Worm (Caenorhabditis elegans) whole organism, L4 larva: ENCODE data around the gene str-6.

Source experiments
- attf-4 ChIP-seq: sonication (generic microtip); optimal IDR thresholded peaks from 3 replicates; lab custom pipeline; 2017; ENCODE audit warnings: missing biosample characterization, missing genetic modification characterization
- ctbp-1 ChIP-seq: fragments of 200-800 bp; sonication (Bioruptor generic); IDR thresholded peaks from 2 replicates; pipeline ENCODE4 v1.3.6; 2022; ENCODE audit warnings: missing genetic modification reagents, missing genetic modification characterization, missing compliant biosample characterization
- hmg-1.1 ChIP-seq: fragments of 200-800 bp; sonication (Bioruptor generic); IDR thresholded peaks from 2 replicates; pipeline ENCODE4 v1.3.6; 2022; ENCODE audit warnings: missing genetic modification reagents, missing genetic modification characterization, missing compliant biosample characterization
- lin-39 ChIP-seq: fragments of 150-350 bp; optimal IDR thresholded peaks from 2 replicates; lab custom pipeline; 2014; ENCODE audit warnings: missing biosample characterization, missing genetic modification reagents, missing genetic modification characterization
- lir-3 ChIP-seq: sonication (generic microtip); optimal IDR thresholded peaks from 2 replicates; lab custom pipeline; 2016; ENCODE audit warnings: mild to moderate bottlenecking, missing genetic modification characterization, missing compliant biosample characterization
- nhr-102 ChIP-seq: sonication (generic microtip); optimal IDR thresholded peaks from 2 replicates; lab custom pipeline; 2016; ENCODE audit warnings: mild to moderate bottlenecking, missing genetic modification characterization, moderate library complexity, missing compliant biosample characterization
- unc-62 ChIP-seq, 3 experiments: fragments of 150-350 bp in 1 of 3; sonication (generic microtip); optimal IDR thresholded peaks in 2 of 3; peaks in 1 of 3; 1 replicate in 1 of 3; 2 replicates in 2 of 3; lab custom pipeline; 2014 to 2017; ENCODE audit warnings: missing biosample characterization in 3 of 3, missing genetic modification characterization in 3 of 3, missing genetic modification reagents in 3 of 3, missing genotype in 1 of 3

- TF ChIP-seq lin-39 (tag; lab: Kevin White, UChicago): no peak
- no peak for TF ChIP-seq lir-3 (tag; lab: Kevin White, UChicago)
- TF ChIP-seq attf-4 (tag; lab: Kevin White, UChicago): no peak
- TF ChIP-seq hmg-1.1 (GFP tag; lab: Robert Waterston, UW): no peak
- TF ChIP-seq unc-62 (GFP tag; optimal IDR thresholded peaks at IDR 0.05 in 1 of 2; lab: Kevin White, UChicago): no peak
- TF ChIP-seq unc-62 (tag; optimal IDR thresholded peaks at IDR 0.05; lab: Kevin White, UChicago): no peak
- no peak for TF ChIP-seq nhr-102 (tag; lab: Kevin White, UChicago)
- no peak for TF ChIP-seq ctbp-1
Observed at ce11 chrV:15721888-15722287, 28.1 kb downstream of the str-6 start, which contains the start of gene srh-140.
